Worm (Caenorhabditis elegans) whole organism, L1 larva: ENCODE results near the gene F11E6.8.

Experiments
- aha-1 ChIP-seq: fragments of 150-350 bp; optimal IDR thresholded peaks from 2 replicates; lab custom pipeline; 2014; ENCODE audit warnings: missing biosample characterization, missing genetic modification characterization
- fos-1 ChIP-seq: fragments of 150-350 bp; optimal IDR thresholded peaks from 2 replicates; lab custom pipeline; 2014; ENCODE audit warnings: missing biosample characterization, missing genetic modification characterization

ce11 chrIV:17442503-17442902 lies 7.8 kb downstream of the F11E6.8 start, which contains the start of gene F11E6.11:
- TF ChIP-seq aha-1 (tag; lab: Kevin White, UChicago) (no peak), fos-1 (no peak)
